Worm (Caenorhabditis elegans) whole organism, mixed stage, embryonic: Measurements from ENCODE around the gene srr-1.

Source experiments
- nhr-237 ChIP-seq: fragments of 150-350 bp; optimal IDR thresholded peaks from 2 replicates; lab custom pipeline; 2014; ENCODE audit warnings: missing biosample characterization, missing genetic modification characterization
- sptf-1 ChIP-seq: sonication (generic microtip); optimal IDR thresholded peaks from 2 replicates; lab custom pipeline; 2017; ENCODE audit warnings: mild to moderate bottlenecking, missing genetic modification characterization, moderate library complexity, missing compliant biosample characterization

DNA sequence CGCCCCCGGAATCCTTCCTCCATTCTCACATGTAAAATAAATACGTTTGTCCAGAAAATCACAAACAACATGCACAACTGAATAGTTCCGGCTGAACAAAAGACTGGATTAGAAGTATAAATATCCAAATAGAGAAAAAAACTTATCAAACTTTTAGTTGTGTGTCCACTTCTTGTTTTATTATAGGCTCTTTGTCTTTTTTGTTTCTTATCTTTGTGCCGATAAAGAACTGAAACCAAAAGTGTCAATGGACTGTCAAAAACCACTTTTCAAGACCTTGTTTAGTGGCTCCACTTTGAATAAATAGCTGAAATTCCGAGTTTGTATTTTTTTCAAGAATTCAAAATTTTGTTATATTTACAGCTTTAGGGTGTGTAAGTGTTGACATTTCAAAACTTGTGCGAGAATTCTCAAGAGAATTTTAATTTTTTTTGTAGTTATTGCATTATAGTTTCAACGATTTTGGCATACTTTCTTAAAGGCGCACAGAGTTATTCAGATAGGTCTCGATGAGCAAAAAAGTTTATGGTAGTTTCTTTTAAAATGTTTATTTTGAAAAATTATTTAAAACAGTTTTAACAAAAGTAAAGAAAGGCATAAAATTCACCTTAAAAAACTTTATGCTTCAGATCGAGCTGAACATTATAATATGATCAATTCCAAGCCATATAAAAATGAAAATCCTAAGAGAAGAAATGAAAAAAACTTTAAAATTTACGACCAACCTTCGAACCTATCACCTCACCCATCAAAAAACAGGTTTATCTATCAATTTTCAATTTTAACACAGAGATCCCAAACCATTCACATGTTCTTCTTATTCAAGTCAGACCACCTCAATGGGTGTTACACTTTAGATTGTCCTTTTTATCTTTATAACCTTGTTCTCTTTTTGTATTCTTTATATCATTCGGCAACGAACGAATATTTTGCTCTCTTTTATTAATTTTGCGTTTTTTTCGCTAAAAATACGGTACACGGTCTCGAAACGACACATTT is 7.1 kb downstream of the srr-1 start:
- TF ChIP-seq nhr-237 (tag; lab: Kevin White, UChicago) (no peak), sptf-1 (tag; lab: Kevin White, UChicago) (no peak)
